Fruit fly (Drosophila melanogaster): ENCODE results near the gene Chs2.

The Chs2 gene

DNA sequence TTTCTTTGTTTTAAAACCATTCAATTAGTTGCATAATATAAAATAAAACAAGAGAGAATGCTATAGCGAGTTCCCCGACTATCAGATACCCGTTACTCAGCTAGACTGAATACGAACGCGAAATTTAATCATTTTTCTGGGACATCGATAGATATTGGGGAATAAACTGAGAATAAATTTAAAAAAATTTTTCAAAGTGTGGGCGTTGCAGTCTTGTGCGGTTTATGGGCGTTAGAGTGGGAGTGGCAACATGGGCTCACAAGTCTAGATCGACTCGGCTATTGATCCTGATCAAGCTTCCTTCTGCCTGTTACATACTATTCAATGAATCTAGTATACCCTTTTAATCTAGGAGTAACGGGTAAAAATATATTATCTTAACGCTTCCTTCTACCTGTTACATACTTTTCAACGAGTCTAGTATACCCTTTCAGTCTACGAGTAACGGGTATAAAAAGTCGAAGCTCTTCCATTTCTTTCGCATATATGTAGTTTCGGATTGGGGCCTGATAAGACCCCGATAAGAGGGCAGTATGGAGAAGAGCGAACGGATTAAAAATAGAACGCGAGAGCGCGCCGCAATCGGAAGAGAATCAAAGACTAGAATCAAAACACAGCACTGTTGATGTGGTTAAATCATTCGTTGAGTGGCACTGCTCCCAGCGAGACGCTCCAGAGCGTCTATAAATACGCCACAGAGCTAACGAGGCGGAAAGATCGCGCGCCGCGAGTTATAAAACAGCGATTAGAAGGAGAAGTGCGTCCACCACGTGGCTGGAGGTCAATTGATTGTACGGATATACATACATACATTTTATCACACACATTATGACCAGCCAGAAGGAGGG is 7.5 kb upstream of the Chs2 start, which contains the start of gene CG7458 (continued):
- TF ChIP-seq HLH4C (GFP tag; IDR thresholded peaks at IDR 0.05; ENCODE audit: partially characterized antibody), result peak; percentile 27; the same call in 1 of the 3 replicates
- no peak for TF ChIP-seq fd102C (GFP tag; optimal IDR thresholded peaks at IDR 0.05)
- TF ChIP-seq CG30403 (GFP tag; optimal IDR thresholded peaks at IDR 0.05), result peak; percentile 67
- TF ChIP-seq fu2 (GFP tag; optimal IDR thresholded peaks at IDR 0.05), result peak; percentile 31
- TF ChIP-seq Hey (tag; optimal IDR thresholded peaks at IDR 0.05), result peak; percentile 30
- TF ChIP-seq tx (GFP tag; optimal IDR thresholded peaks at IDR 0.05), result no peak
- TF ChIP-seq CG1792 (GFP tag; optimal IDR thresholded peaks at IDR 0.05), result peak; percentile 3
- TF ChIP-seq CrebB (tag; optimal IDR thresholded peaks at IDR 0.05), result no peak
- TF ChIP-seq mld (GFP tag; IDR thresholded peaks at IDR 0.05; ENCODE audit: partially characterized antibody), result no peak
- no peak for TF ChIP-seq CG2116 (GFP tag; optimal IDR thresholded peaks at IDR 0.05)
- TF ChIP-seq CG9215 (GFP tag; IDR thresholded peaks at IDR 0.05), result peak; percentile 45; the same call in 1 of the 2 replicates
- TF ChIP-seq gem (tag; optimal IDR thresholded peaks at IDR 0.05), result peak; percentile 71
- TF ChIP-seq NC2β (GFP tag; optimal IDR thresholded peaks at IDR 0.05), result no peak
- TF ChIP-seq CG15479 (GFP tag; optimal IDR thresholded peaks at IDR 0.05), result no peak
- TF ChIP-seq CG15601 (tag; optimal IDR thresholded peaks at IDR 0.05), result no peak
- no peak for TF ChIP-seq Doc3 (GFP tag; IDR thresholded peaks at IDR 0.05; ENCODE audit: partially characterized antibody)
- TF ChIP-seq CG30020 (tag; optimal IDR thresholded peaks at IDR 0.05), result no peak
- TF ChIP-seq pros (GFP tag; optimal IDR thresholded peaks at IDR 0.05), result peak; percentile 30
- TF ChIP-seq CG11723 (GFP tag; optimal IDR thresholded peaks at IDR 0.05), result peak; percentile 18
- TF ChIP-seq CG18476 (GFP tag; optimal IDR thresholded peaks at IDR 0.05), result peak; percentile 63
- TF ChIP-seq zen2 (GFP tag; IDR thresholded peaks at IDR 0.05; ENCODE audit: partially characterized antibody), result 0 out of 3 replicates have a peak, but pooled peaks have one; percentile 36
- TF ChIP-seq CG12071 (GFP tag; optimal IDR thresholded peaks at IDR 0.05), result peak; percentile 8
- TF ChIP-seq vfl (GFP tag; optimal IDR thresholded peaks at IDR 0.05), result no peak
- no peak for TF ChIP-seq CG14050 (GFP tag; IDR thresholded peaks at IDR 0.05)
- peak; percentile 19 for TF ChIP-seq Nf-YB (GFP tag; optimal IDR thresholded peaks at IDR 0.05)
- TF ChIP-seq Atf3 (GFP tag; optimal IDR thresholded peaks at IDR 0.05), result peak; percentile 32
- peak; percentile 31 for TF ChIP-seq NK7.1 (GFP tag; optimal IDR thresholded peaks at IDR 0.05)
- TF ChIP-seq CG9727 (GFP tag; optimal IDR thresholded peaks at IDR 0.05), result peak; percentile 53
- peak; percentile 75 for TF ChIP-seq ftz-f1 (GFP tag; optimal IDR thresholded peaks at IDR 0.05)
- peak; percentile 36; the same call in 1 of the 3 replicates for TF ChIP-seq gce (GFP tag; IDR thresholded peaks at IDR 0.05)
- TF ChIP-seq CG14710 (tag; optimal IDR thresholded peaks at IDR 0.05), result peak; percentile 39
- no peak for TF ChIP-seq MESR4 (GFP tag; optimal IDR thresholded peaks at IDR 0.05)
- 0 out of 2 replicates have a peak, but pooled peaks have one; percentile 16 for TF ChIP-seq CG4730 (GFP tag; IDR thresholded peaks at IDR 0.05)
- no peak for TF ChIP-seq CG8290 (GFP tag; optimal IDR thresholded peaks at IDR 0.05)
- peak in 1 of 2 experiments; percentile 28 for TF ChIP-seq CG8290 (tag; optimal IDR thresholded peaks at IDR 0.05)
- TF ChIP-seq Aef1 (GFP tag; IDR thresholded peaks at IDR 0.05), result peak; percentile 37; the same call in 1 of the 3 replicates
- peak; percentile 47 for TF ChIP-seq lab (GFP tag; optimal IDR thresholded peaks at IDR 0.05)
- TF ChIP-seq eve (GFP tag; optimal IDR thresholded peaks at IDR 0.05), result peak in 1 of 2 experiments; percentile 70
- peak; percentile 37 for TF ChIP-seq CG17829 (tag; optimal IDR thresholded peaks at IDR 0.05)
- peak; percentile 18; the same call in 1 of the 2 replicates for TF ChIP-seq amos (GFP tag; IDR thresholded peaks at IDR 0.05; ENCODE audit: partially characterized antibody)
- no peak for TF ChIP-seq CG4360 (GFP tag; IDR thresholded peaks at IDR 0.05)
- peak; percentile 15 for TF ChIP-seq Dek (tag; optimal IDR thresholded peaks at IDR 0.05)
- peak; percentile 41 for TF ChIP-seq CG13287 (GFP tag; IDR thresholded peaks at IDR 0.05; ENCODE audit: partially characterized antibody)
- TF ChIP-seq NFAT (GFP tag; IDR thresholded peaks at IDR 0.05), result no peak
- peak; percentile 57 for TF ChIP-seq fd96Cb (tag; optimal IDR thresholded peaks at IDR 0.05)
- peak; percentile 73 for TF ChIP-seq mirr (GFP tag; optimal IDR thresholded peaks at IDR 0.05)
- TF ChIP-seq Awh (GFP tag; IDR thresholded peaks at IDR 0.05), result no peak
- TF ChIP-seq CG43689 (GFP tag; IDR thresholded peaks at IDR 0.05), result no peak
